Worm (Caenorhabditis elegans) whole organism, L3 larva: ENCODE data around the gene irld-12.
"Not testable (repeated sequence)": the region's sequence is repeated elsewhere in the genome, so short reads cannot be mapped to it uniquely, and the experiment has no call there.

Experiments
- R02D3.7 ChIP-seq: fragments of 150-350 bp; optimal IDR thresholded peaks from 2 replicates; lab custom pipeline; 2014; ENCODE audit warnings: missing biosample characterization, missing genetic modification characterization
- ZK546.5 ChIP-seq: sonication (generic microtip); optimal IDR thresholded peaks from 2 replicates; lab custom pipeline; 2017; ENCODE audit warnings: missing biosample characterization, missing genetic modification characterization
- aly-2 ChIP-seq: fragments of 150-350 bp; optimal IDR thresholded peaks from 2 replicates; lab custom pipeline; 2014; ENCODE audit warnings: missing biosample characterization, missing genetic modification characterization
- ceh-16 ChIP-seq: sonication (generic microtip); optimal IDR thresholded peaks from 2 replicates; lab custom pipeline; 2017; ENCODE audit warnings: missing biosample characterization, missing genetic modification characterization
- ceh-82 ChIP-seq: fragments of 150-350 bp; optimal IDR thresholded peaks from 2 replicates; lab custom pipeline; 2014; ENCODE audit warnings: missing biosample characterization, missing genetic modification characterization
- egl-27 ChIP-seq: sonication (generic microtip); optimal IDR thresholded peaks from 4 replicates; lab custom pipeline; 2017; ENCODE audit warnings: missing biosample characterization, missing genetic modification reagents, missing genetic modification characterization
- egl-5 ChIP-seq: fragments of 150-350 bp; optimal IDR thresholded peaks from 2 replicates; lab custom pipeline; 2017; ENCODE audit warnings: missing biosample characterization, missing genetic modification reagents, missing genetic modification characterization, inconsistent platforms
- elt-2 ChIP-seq: sonication (generic microtip); optimal IDR thresholded peaks from 2 replicates; lab custom pipeline; 2016; ENCODE audit warnings: missing genetic modification reagents, mild to moderate bottlenecking, missing genetic modification characterization, missing compliant biosample characterization
- elt-3 ChIP-seq, 3 experiments: fragments of 150-350 bp in 1 of 3; sonication (generic microtip) in 2 of 3; optimal IDR thresholded peaks; 2 replicates in 2 of 3; 4 replicates in 1 of 3; lab custom pipeline; 2014 to 2017; ENCODE audit warnings: missing biosample characterization in 3 of 3, missing genetic modification characterization in 3 of 3
- fkh-10 ChIP-seq: sonication (generic microtip); optimal IDR thresholded peaks from 2 replicates; lab custom pipeline; 2017; ENCODE audit warnings: missing biosample characterization, missing genetic modification reagents, missing genetic modification characterization
- fkh-2 ChIP-seq: fragments of 150-350 bp; optimal IDR thresholded peaks from 2 replicates; lab custom pipeline; 2014; ENCODE audit warnings: missing biosample characterization, missing genetic modification reagents, missing genetic modification characterization
- hmg-11 ChIP-seq: sonication (generic microtip); optimal IDR thresholded peaks from 2 replicates; lab custom pipeline; 2016; ENCODE audit warnings: missing genetic modification characterization, missing compliant biosample characterization
- jun-1 ChIP-seq: fragments of 150-350 bp; optimal IDR thresholded peaks from 2 replicates; lab custom pipeline; 2014; ENCODE audit warnings: missing biosample characterization, missing genetic modification reagents, missing genetic modification characterization
- lin-15B ChIP-seq: fragments of 150-350 bp; optimal IDR thresholded peaks from 2 replicates; lab custom pipeline; 2014; ENCODE audit warnings: missing biosample characterization, missing genetic modification characterization
- lin-39 ChIP-seq: fragments of 150-350 bp; optimal IDR thresholded peaks from 2 replicates; lab custom pipeline; 2018; ENCODE audit warnings: missing biosample characterization, missing genetic modification reagents, missing genetic modification characterization
- lsy-12 ChIP-seq: sonication (generic microtip); optimal IDR thresholded peaks from 2 replicates; lab custom pipeline; 2016; ENCODE audit warnings: mild to moderate bottlenecking, missing genetic modification characterization, missing compliant biosample characterization
- nfya-1 ChIP-seq: sonication (generic microtip); optimal IDR thresholded peaks from 2 replicates; lab custom pipeline; 2017; ENCODE audit warnings: missing genetic modification characterization, mild to moderate bottlenecking, missing compliant biosample characterization, antibody characterized with exemption, moderate library complexity; ENCODE audit not compliant: insufficient read depth
- nhr-11 ChIP-seq: fragments of 150-350 bp; optimal IDR thresholded peaks from 2 replicates; lab custom pipeline; 2014; ENCODE audit warnings: missing biosample characterization, missing genetic modification characterization
- nhr-23 ChIP-seq: fragments of 150-350 bp; optimal IDR thresholded peaks from 2 replicates; lab custom pipeline; 2014; ENCODE audit warnings: missing biosample characterization, missing genetic modification reagents, missing genetic modification characterization
- nhr-237 ChIP-seq: fragments of 150-350 bp; optimal IDR thresholded peaks from 2 replicates; lab custom pipeline; 2014; ENCODE audit warnings: missing biosample characterization, missing genetic modification characterization
- nhr-25 ChIP-seq: sonication (generic microtip); optimal IDR thresholded peaks from 2 replicates; lab custom pipeline; 2017; ENCODE audit warnings: missing biosample characterization, missing genetic modification characterization
- nhr-28 ChIP-seq: fragments of 150-350 bp; optimal IDR thresholded peaks from 2 replicates; lab custom pipeline; 2014; ENCODE audit warnings: missing biosample characterization, missing genetic modification characterization
- nhr-67 ChIP-seq: fragments of 150-350 bp; optimal IDR thresholded peaks from 2 replicates; lab custom pipeline; 2014; ENCODE audit warnings: missing biosample characterization, missing genetic modification characterization
- nhr-77 ChIP-seq: fragments of 150-350 bp; optimal IDR thresholded peaks from 2 replicates; lab custom pipeline; 2014; ENCODE audit warnings: missing biosample characterization, missing genetic modification characterization
- pha-4 ChIP-seq: fragments of 150-350 bp; optimal IDR thresholded peaks from 2 replicates; lab custom pipeline; 2014; ENCODE audit warnings: missing biosample characterization, missing genetic modification reagents, missing genetic modification characterization
- pqm-1 ChIP-seq: fragments of 150-350 bp; optimal IDR thresholded peaks from 2 replicates; lab custom pipeline; 2017; ENCODE audit warnings: missing biosample characterization, missing genetic modification characterization, inconsistent platforms
- sea-2 ChIP-seq: fragments of 150-350 bp; sonication (generic microtip); optimal IDR thresholded peaks from 4 replicates; lab custom pipeline; 2014; ENCODE audit warnings: missing biosample characterization, missing genetic modification reagents, missing genetic modification characterization
- tbx-2 ChIP-seq: sonication (generic microtip); optimal IDR thresholded peaks from 2 replicates; lab custom pipeline; 2016; ENCODE audit warnings: mild to moderate bottlenecking, missing genetic modification characterization, missing compliant biosample characterization
- unc-39 ChIP-seq: sonication (generic microtip); optimal IDR thresholded peaks from 4 replicates; lab custom pipeline; 2017; ENCODE audit warnings: missing biosample characterization, missing genetic modification characterization
- unc-62 ChIP-seq: fragments of 150-350 bp; sonication (generic microtip); optimal IDR thresholded peaks from 4 replicates; lab custom pipeline; 2014; ENCODE audit warnings: missing biosample characterization, missing genetic modification reagents, missing genetic modification characterization
- zag-1 ChIP-seq: fragments of 150-350 bp; optimal IDR thresholded peaks from 2 replicates; lab custom pipeline; 2014; ENCODE audit warnings: missing biosample characterization, missing genetic modification characterization
- ztf-11 ChIP-seq: fragments of 150-350 bp; optimal IDR thresholded peaks from 2 replicates; lab custom pipeline; 2014; ENCODE audit warnings: missing biosample characterization, missing genetic modification characterization
- ztf-4 ChIP-seq: fragments of 150-350 bp; optimal IDR thresholded peaks from 2 replicates; lab custom pipeline; 2014; ENCODE audit warnings: missing biosample characterization, missing genetic modification characterization

irld-12 gene

ce11 chrV:3021306-3021705, at the start of gene irld-12:
Gene irld-12, minus strand, starts transcription at chrV:3021406.
- TF ChIP-seq lsy-12 (tag; lab: Kevin White, UChicago) (no peak), ZK546.5 (tag; lab: Kevin White, UChicago) (no peak), zag-1 (tag; lab: Kevin White, UChicago) (no peak), unc-62 (GFP tag; lab: Kevin White, UChicago) (no peak), nhr-25 (tag; lab: Kevin White, UChicago) (no peak), elt-3 (tag; optimal IDR thresholded peaks at IDR 0.05; lab: Kevin White, UChicago) (no peak), egl-5 (no peak), egl-27 (tag; lab: Kevin White, UChicago) (no peak), nhr-237 (tag; lab: Kevin White, UChicago) (no peak)

- TF ChIP-seq nfya-1 (no peak), unc-39 (tag; lab: Kevin White, UChicago) (no peak), aly-2 (tag; lab: Kevin White, UChicago) (no peak), nhr-23 (tag; lab: Kevin White, UChicago) (no peak), ceh-82 (tag; lab: Kevin White, UChicago) (no peak), nhr-25 (tag; lab: Kevin White, UChicago) (no peak), fkh-2 (no peak), fkh-10 (GFP tag; lab: Kevin White, UChicago) (no peak), egl-27 (tag; lab: Kevin White, UChicago) (no peak), tbx-2 (tag; lab: Kevin White, UChicago) (no peak), ztf-4 (no peak)
Measured at ce11 chrV:3069101-3069500, 47.9 kb upstream of the irld-12 start, which contains the start of gene str-40. Gene str-40, minus strand, starts transcription at chrV:3069201.

ce11 chrV:3065928-3066327, 44.7 kb upstream of the irld-12 start, which contains the start of gene srh-185:
Gene srh-185, plus strand, starts transcription at chrV:3066228.
- TF ChIP-seq ztf-4: no peak
- TF ChIP-seq ztf-11 (tag; lab: Kevin White, UChicago): no peak
- TF ChIP-seq R02D3.7 (tag; lab: Kevin White, UChicago): no peak
- TF ChIP-seq lin-39 (tag; lab: Kevin White, UChicago): no peak
- TF ChIP-seq elt-2 (tag; lab: Kevin White, UChicago): no peak
- TF ChIP-seq hmg-11 (tag; lab: Kevin White, UChicago): no peak
- no peak for TF ChIP-seq elt-3 (tag; optimal IDR thresholded peaks at IDR 0.05; lab: Kevin White, UChicago)
- no peak for TF ChIP-seq aly-2 (tag; lab: Kevin White, UChicago)
- TF ChIP-seq pqm-1: no peak
- no peak for TF ChIP-seq nhr-25 (tag; lab: Kevin White, UChicago)
- TF ChIP-seq nhr-28: no peak
- TF ChIP-seq sea-2 (GFP tag; lab: Kevin White, UChicago): no peak
- no peak for TF ChIP-seq nhr-77
- TF ChIP-seq nhr-67 (tag; lab: Kevin White, UChicago): no peak
- TF ChIP-seq lsy-12 (tag; lab: Kevin White, UChicago): no peak
- no peak for TF ChIP-seq lin-15B

- not testable (repeated sequence) for TF ChIP-seq fkh-2; pha-4 (tag; lab: Kevin White, UChicago); fkh-10 (GFP tag; lab: Kevin White, UChicago)
Measured at ce11 chrV:3064418-3064817, 43.2 kb upstream of the irld-12 start, which contains the start of gene srt-16. Gene srt-16, minus strand, starts transcription at chrV:3064518.

- TF ChIP-seq jun-1 (tag; lab: Kevin White, UChicago): no peak
Measured at ce11 chrV:3062078-3062477, 40.9 kb upstream of the irld-12 start, which contains the start of gene srt-15. Gene srt-15, minus strand, starts transcription at chrV:3062178.

- no peak for TF ChIP-seq fkh-10 (GFP tag; lab: Kevin White, UChicago)
- no peak for TF ChIP-seq unc-39 (tag; lab: Kevin White, UChicago)
- TF ChIP-seq nhr-11 (tag; lab: Kevin White, UChicago): no peak
- no peak for TF ChIP-seq zag-1 (tag; lab: Kevin White, UChicago)
- no peak for TF ChIP-seq sea-2 (GFP tag; lab: Kevin White, UChicago)
- no peak for TF ChIP-seq ceh-16 (tag; lab: Kevin White, UChicago)
- TF ChIP-seq, all 47 proteins: peak for 0
Measured at ce11 chrV:3058996-3059395, 37.8 kb upstream of the irld-12 start, which contains the start of gene str-244. Gene str-244, minus strand, starts transcription at chrV:3059096.
